5 fruit fly cellular contexts compared by ENCODE assay signal in the genomic region with DNA sequence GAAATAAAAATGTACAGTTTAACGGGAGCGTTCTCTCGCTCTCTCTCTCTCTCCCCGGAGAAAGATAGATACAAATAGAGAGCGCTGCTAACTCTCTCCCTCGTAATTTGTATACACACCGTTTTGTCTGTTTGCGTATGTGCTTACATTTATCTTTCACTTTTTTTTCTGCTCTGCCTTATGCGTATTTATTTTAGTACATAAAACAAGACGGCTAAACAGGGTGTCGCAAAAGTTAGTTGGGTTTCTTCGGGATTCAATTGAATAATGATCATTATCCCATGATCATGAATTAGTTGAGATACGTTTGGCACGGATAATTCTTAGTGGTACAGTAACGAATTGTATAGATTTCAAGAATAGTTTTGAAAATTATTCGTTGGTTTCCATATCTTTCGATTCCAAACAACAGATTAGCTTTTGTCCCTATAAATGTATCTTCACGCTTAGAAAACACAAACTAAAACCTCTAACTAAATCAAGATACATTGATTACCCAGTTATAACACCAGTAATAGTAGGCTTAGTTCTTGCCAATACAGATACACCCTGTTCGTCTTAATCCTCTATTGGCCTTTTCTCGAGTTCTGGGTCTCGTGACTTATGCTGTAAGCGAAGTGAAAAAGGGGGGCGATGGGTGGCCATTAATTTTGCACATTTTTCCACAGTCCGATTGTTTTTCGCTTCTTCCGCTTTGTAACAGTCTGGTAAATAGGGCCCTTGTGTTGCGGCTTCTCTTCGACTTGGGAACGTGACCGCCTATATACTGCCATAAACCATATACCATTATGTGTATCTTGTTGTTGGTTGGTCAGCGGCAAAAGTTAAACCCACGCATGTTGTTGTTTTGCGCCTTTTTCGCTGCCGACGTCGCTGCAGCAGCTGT.
TF ChIP-seq lines count a peak whose summit lies in the region.

No protein-coding gene starts in this region.

TF ChIP-seq in whole organism, adult, 20 proteins besides CTCF, POLR2A, EP300 and RAD21 (continued from another document):
- TF ChIP-seq Clk (GFP tag; optimal IDR thresholded peaks at IDR 0.05; lab: Kevin White, UChicago), result peak; percentile 77
- TF ChIP-seq toe (GFP tag; optimal IDR thresholded peaks at IDR 0.05; lab: Kevin White, UChicago), result peak; percentile 70
- TF ChIP-seq pad (GFP tag; optimal IDR thresholded peaks at IDR 0.05; lab: Kevin White, UChicago), result peak; percentile 66
- TF ChIP-seq ovo (GFP tag; optimal IDR thresholded peaks at IDR 0.05; lab: Kevin White, UChicago), result peak; percentile 34

TF ChIP-seq in whole organism, embryonic, 481 proteins besides CTCF, POLR2A, EP300 and RAD21 (continued from another document and continues in another):
- peak; percentile 82 for TF ChIP-seq CG12299 (tag; optimal IDR thresholded peaks at IDR 0.05; lab: Kevin White, UChicago)
- TF ChIP-seq CG15479 (GFP tag; optimal IDR thresholded peaks at IDR 0.05; lab: Kevin White, UChicago), result peak; percentile 50
- TF ChIP-seq Vsx1 (GFP tag; optimal IDR thresholded peaks at IDR 0.05; lab: Kevin White, UChicago), result peak; percentile 88
- peak; percentile 29 for TF ChIP-seq Neu2 (GFP tag; optimal IDR thresholded peaks at IDR 0.05; lab: Kevin White, UChicago; ENCODE audit: borderline replicate concordance)
- TF ChIP-seq Fer3 (tag; optimal IDR thresholded peaks at IDR 0.05; lab: Kevin White, UChicago), result peak; percentile 84
- TF ChIP-seq CG6654 (GFP tag; optimal IDR thresholded peaks at IDR 0.05; lab: Kevin White, UChicago), result peak; percentile 53
- TF ChIP-seq CoRest (tag; optimal IDR thresholded peaks at IDR 0.05; lab: Kevin White, UChicago), result peak; percentile 85
- TF ChIP-seq CG4360 (GFP tag; IDR thresholded peaks at IDR 0.05; lab: Robert Waterston, UW), result no peak
- peak; percentile 87 for TF ChIP-seq tap (tag; optimal IDR thresholded peaks at IDR 0.05; lab: Kevin White, UChicago)
- no peak for TF ChIP-seq CG3065 (GFP tag; optimal IDR thresholded peaks at IDR 0.05; lab: Kevin White, UChicago)
- TF ChIP-seq sens-2 (GFP tag; IDR thresholded peaks at IDR 0.05; lab: Robert Waterston, UW), result no peak
- no peak for TF ChIP-seq GATAe (GFP tag; conservative IDR thresholded peaks at IDR 0.05; lab: Robert Waterston, UW)
- TF ChIP-seq CG5245 (GFP tag; optimal IDR thresholded peaks at IDR 0.05; lab: Kevin White, UChicago), result peak; percentile 53
- peak; percentile 92 for TF ChIP-seq CG18599 (GFP tag; optimal IDR thresholded peaks at IDR 0.05; lab: Kevin White, UChicago)
- no peak for TF ChIP-seq MBD-R2 (GFP tag; IDR thresholded peaks at IDR 0.05; lab: Robert Waterston, UW)
- peak; percentile 77 for TF ChIP-seq nmo (GFP tag; optimal IDR thresholded peaks at IDR 0.05; lab: Kevin White, UChicago)
- TF ChIP-seq ind (GFP tag; optimal IDR thresholded peaks at IDR 0.05; lab: Kevin White, UChicago), result peak; percentile 81
- TF ChIP-seq tio (GFP tag; optimal IDR thresholded peaks at IDR 0.05; lab: Kevin White, UChicago), result peak; percentile 59
- TF ChIP-seq CG17385 (GFP tag; optimal IDR thresholded peaks at IDR 0.05; lab: Kevin White, UChicago), result peak; percentile 77
- peak; percentile 86 for TF ChIP-seq PHDP (tag; optimal IDR thresholded peaks at IDR 0.05; lab: Kevin White, UChicago)
- no peak for TF ChIP-seq HLH4C (GFP tag; IDR thresholded peaks at IDR 0.05; lab: Robert Waterston, UW; ENCODE audit: partially characterized antibody)
- no peak for TF ChIP-seq CG34224 (GFP tag; IDR thresholded peaks at IDR 0.05; lab: Robert Waterston, UW; ENCODE audit: partially characterized antibody)
- peak; percentile 74 for TF ChIP-seq her (GFP tag; optimal IDR thresholded peaks at IDR 0.05; lab: Kevin White, UChicago)
- no peak for TF ChIP-seq stc (GFP tag; IDR thresholded peaks at IDR 0.05; lab: Robert Waterston, UW)
- peak; percentile 2 for TF ChIP-seq CG9876 (GFP tag; optimal IDR thresholded peaks at IDR 0.05; lab: Kevin White, UChicago)
- peak; percentile 58 for TF ChIP-seq CG30020 (tag; optimal IDR thresholded peaks at IDR 0.05; lab: Kevin White, UChicago)
- peak; percentile 80 for TF ChIP-seq CG10543 (GFP tag; optimal IDR thresholded peaks at IDR 0.05; lab: Kevin White, UChicago)
- no peak for TF ChIP-seq seq (GFP tag; IDR thresholded peaks at IDR 0.05; lab: Robert Waterston, UW)

TF ChIP-seq in whole organism, prepupa, 60 proteins besides CTCF, POLR2A, EP300 and RAD21 (continued from another document and continues in another):
- TF ChIP-seq CG8632 (GFP tag; optimal IDR thresholded peaks at IDR 0.05; lab: Kevin White, UChicago), result peak; percentile 81
- TF ChIP-seq CG9139 (GFP tag; optimal IDR thresholded peaks at IDR 0.05; lab: Kevin White, UChicago), result peak; percentile 69
- peak; percentile 87 for TF ChIP-seq lz (GFP tag; optimal IDR thresholded peaks at IDR 0.05; lab: Kevin White, UChicago)
- TF ChIP-seq CG4318 (GFP tag; optimal IDR thresholded peaks at IDR 0.05; lab: Kevin White, UChicago), result peak; percentile 92
- TF ChIP-seq Ets96B (tag; optimal IDR thresholded peaks at IDR 0.05; lab: Kevin White, UChicago), result peak; percentile 86
- peak; percentile 91 for TF ChIP-seq CG10631 (GFP tag; optimal IDR thresholded peaks at IDR 0.05; lab: Kevin White, UChicago)
- peak; percentile 87 for TF ChIP-seq OdsH (GFP tag; optimal IDR thresholded peaks at IDR 0.05; lab: Kevin White, UChicago)
- TF ChIP-seq fd85E (GFP tag; optimal IDR thresholded peaks at IDR 0.05; lab: Kevin White, UChicago), result peak; percentile 35
- peak; percentile 64 for TF ChIP-seq cyc (GFP tag; optimal IDR thresholded peaks at IDR 0.05; lab: Kevin White, UChicago)
- TF ChIP-seq CG11294 (GFP tag; IDR thresholded peaks at IDR 0.05; lab: Robert Waterston, UW), result no peak
- peak; percentile 97 for TF ChIP-seq CG32006 (GFP tag; optimal IDR thresholded peaks at IDR 0.05; lab: Kevin White, UChicago)
- TF ChIP-seq CG10669 (GFP tag; optimal IDR thresholded peaks at IDR 0.05; lab: Kevin White, UChicago), result peak; percentile 92
- TF ChIP-seq Eip75B (GFP tag; optimal IDR thresholded peaks at IDR 0.05; lab: Kevin White, UChicago), result peak; percentile 92
- no peak for TF ChIP-seq CG6163 (GFP tag; IDR thresholded peaks at IDR 0.05; lab: Robert Waterston, UW)
- TF ChIP-seq fd59A (GFP tag; optimal IDR thresholded peaks at IDR 0.05; lab: Kevin White, UChicago), result peak; percentile 84
- peak; percentile 80 to 88 for TF ChIP-seq ss (GFP tag; optimal IDR thresholded peaks at IDR 0.05; lab: Kevin White, UChicago)
- peak; percentile 86 for TF ChIP-seq CG3919 (GFP tag; optimal IDR thresholded peaks at IDR 0.05; lab: Kevin White, UChicago)
- TF ChIP-seq vri (GFP tag; optimal IDR thresholded peaks at IDR 0.05; lab: Kevin White, UChicago), result no peak
- peak; percentile 86 for TF ChIP-seq topi (GFP tag; optimal IDR thresholded peaks at IDR 0.05; lab: Kevin White, UChicago)
- peak; percentile 89 for TF ChIP-seq spab (GFP tag; optimal IDR thresholded peaks at IDR 0.05; lab: Kevin White, UChicago)
- TF ChIP-seq svp (GFP tag; lab: Kevin White, UChicago), result peak; percentile 92
- TF ChIP-seq Smox (GFP tag; optimal IDR thresholded peaks at IDR 0.05; lab: Kevin White, UChicago), result peak; percentile 74
- peak; percentile 87 for TF ChIP-seq acj6 (GFP tag; optimal IDR thresholded peaks at IDR 0.05; lab: Kevin White, UChicago)
- peak; percentile 86 for TF ChIP-seq CG11762 (GFP tag; optimal IDR thresholded peaks at IDR 0.05; lab: Kevin White, UChicago; ENCODE audit: insufficient read depth)
- peak; percentile 68 to 94 for TF ChIP-seq salr (GFP tag; optimal IDR thresholded peaks at IDR 0.05; lab: Kevin White, UChicago)
- TF ChIP-seq Sox15 (GFP tag; optimal IDR thresholded peaks at IDR 0.05; lab: Kevin White, UChicago), result peak; percentile 76
- TF ChIP-seq CG8119 (GFP tag; IDR thresholded peaks at IDR 0.05; lab: Robert Waterston, UW), result no peak
- TF ChIP-seq CG6808 (GFP tag; optimal IDR thresholded peaks at IDR 0.05; lab: Kevin White, UChicago), result peak; percentile 90
- peak; percentile 83 for TF ChIP-seq CG6792 (GFP tag; optimal IDR thresholded peaks at IDR 0.05; lab: Kevin White, UChicago)
- TF ChIP-seq Gug (GFP tag; IDR thresholded peaks at IDR 0.05; lab: Robert Waterston, UW), result no peak

TF ChIP-seq in whole organism, pupa, 21 proteins besides CTCF, POLR2A, EP300 and RAD21 (continued from another document):
- peak; percentile 91 for TF ChIP-seq CG8159 (tag; optimal IDR thresholded peaks at IDR 0.05; lab: Kevin White, UChicago)
- no peak for TF ChIP-seq CG10348 (GFP tag; IDR thresholded peaks at IDR 0.05; lab: Robert Waterston, UW)
- TF ChIP-seq CG12605 (GFP tag; IDR thresholded peaks at IDR 0.05; lab: Robert Waterston, UW), result no peak
TF ChIP-seq in whole organism, pupa: peak in this region for 13.

TF ChIP-seq in whole organism, wandering third instar larva, 38 proteins besides CTCF, POLR2A, EP300 and RAD21 (continued from another document):
- TF ChIP-seq rgr (GFP tag; optimal IDR thresholded peaks at IDR 0.05; lab: Kevin White, UChicago) (peak; percentile 53), dl (GFP tag; optimal IDR thresholded peaks at IDR 0.05; lab: Kevin White, UChicago; ENCODE audit: insufficient read depth in 1 of 2, partially characterized antibody in 2 of 2) (peak; percentile 70 to 82), Dif (GFP tag; optimal IDR thresholded peaks at IDR 0.05; lab: Kevin White, UChicago; ENCODE audit: partially characterized antibody) (peak; percentile 89), Mio (GFP tag; optimal IDR thresholded peaks at IDR 0.05; lab: Kevin White, UChicago) (peak; percentile 34), Dfd (GFP tag; optimal IDR thresholded peaks at IDR 0.05; lab: Kevin White, UChicago) (no peak), Sp1 (GFP tag; optimal IDR thresholded peaks at IDR 0.05; lab: Kevin White, UChicago) (peak; percentile 82), Hnf4 (GFP tag; optimal IDR thresholded peaks at IDR 0.05; lab: Kevin White, UChicago) (peak; percentile 31), N (GFP tag; optimal IDR thresholded peaks at IDR 0.05; lab: Kevin White, UChicago) (no peak), br (GFP tag; optimal IDR thresholded peaks at IDR 0.05; lab: Kevin White, UChicago) (peak; percentile 61), Myc (optimal IDR thresholded peaks at IDR 0.05; lab: Kevin White, UChicago) (no peak), foxo (GFP tag; optimal IDR thresholded peaks at IDR 0.05; lab: Kevin White, UChicago) (peak in 1 of 2 experiments; percentile 79), Hr78 (GFP tag; optimal IDR thresholded peaks at IDR 0.05; lab: Kevin White, UChicago) (no peak), lola (GFP tag; optimal IDR thresholded peaks at IDR 0.05; lab: Kevin White, UChicago) (no peak), Abd-B (GFP tag; optimal IDR thresholded peaks at IDR 0.05; lab: Kevin White, UChicago) (no peak), psq (GFP tag; optimal IDR thresholded peaks at IDR 0.05; lab: Kevin White, UChicago) (peak; percentile 53)
TF ChIP-seq in whole organism, wandering third instar larva: peak in this region for 22.
